Fruit fly (Drosophila melanogaster) whole organism, prepupa: ENCODE data around the gene Tpt.

ENCODE experiments used
- Blimp-1 ChIP-seq: fragments of 200-800 bp; sonication (Bioruptor generic); optimal IDR thresholded peaks from 3 replicates; lab custom pipeline; 2017; ENCODE audit warnings: missing biosample characterization, missing genetic modification characterization, mild to moderate bottlenecking, moderate library complexity, missing genetic modification reagents
- CG11294 ChIP-seq: fragments of 200-800 bp; sonication (Bioruptor generic); IDR thresholded peaks from 2 replicates; pipeline ENCODE4 v1.3.6; 2022; ENCODE audit warnings: missing biosample characterization, missing genetic modification characterization
- CG31627 ChIP-seq: fragments of 200-800 bp; sonication (Bioruptor generic); optimal IDR thresholded peaks from 3 replicates; lab custom pipeline; 2016; ENCODE audit warnings: missing biosample characterization, missing genetic modification characterization
- CG6854 ChIP-seq: fragments of 200-800 bp; sonication (Bioruptor generic); optimal IDR thresholded peaks from 2 replicates; lab custom pipeline; 2017; ENCODE audit warnings: missing biosample characterization, mild to moderate bottlenecking, missing genetic modification characterization
- CG8119 ChIP-seq: fragments of 200-800 bp; sonication (Bioruptor generic); IDR thresholded peaks from 3 replicates; pipeline ENCODE4 v1.3.6; 2022; ENCODE audit warnings: missing biosample characterization, missing genetic modification characterization
- Ets21C ChIP-seq: fragments of 200-800 bp; sonication (Bioruptor generic); optimal IDR thresholded peaks from 3 replicates; lab custom pipeline; 2016; ENCODE audit warnings: missing biosample characterization, missing genetic modification characterization
- Gug ChIP-seq: fragments of 200-800 bp; sonication (Bioruptor generic); IDR thresholded peaks from 2 replicates; pipeline ENCODE4 v1.3.6; 2022; ENCODE audit warnings: missing biosample characterization, missing genetic modification characterization
- Lpt ChIP-seq: fragments of 200-800 bp; sonication (Bioruptor generic); optimal IDR thresholded peaks from 3 replicates; lab custom pipeline; 2016; ENCODE audit warnings: missing biosample characterization, missing genetic modification characterization
- Met ChIP-seq: fragments of 200-800 bp; sonication (Bioruptor generic); optimal IDR thresholded peaks from 3 replicates; lab custom pipeline; 2016; ENCODE audit warnings: missing biosample characterization, missing genetic modification characterization
- Sox102F ChIP-seq: fragments of 200-800 bp; sonication (Bioruptor generic); optimal IDR thresholded peaks from 2 replicates; lab custom pipeline; 2016; ENCODE audit warnings: missing biosample characterization, mild to moderate bottlenecking, missing genetic modification characterization
- acj6 ChIP-seq: fragments of 200-800 bp; sonication (Bioruptor generic); optimal IDR thresholded peaks from 3 replicates; lab custom pipeline; 2016; ENCODE audit warnings: missing biosample characterization, missing genetic modification characterization

DNA sequence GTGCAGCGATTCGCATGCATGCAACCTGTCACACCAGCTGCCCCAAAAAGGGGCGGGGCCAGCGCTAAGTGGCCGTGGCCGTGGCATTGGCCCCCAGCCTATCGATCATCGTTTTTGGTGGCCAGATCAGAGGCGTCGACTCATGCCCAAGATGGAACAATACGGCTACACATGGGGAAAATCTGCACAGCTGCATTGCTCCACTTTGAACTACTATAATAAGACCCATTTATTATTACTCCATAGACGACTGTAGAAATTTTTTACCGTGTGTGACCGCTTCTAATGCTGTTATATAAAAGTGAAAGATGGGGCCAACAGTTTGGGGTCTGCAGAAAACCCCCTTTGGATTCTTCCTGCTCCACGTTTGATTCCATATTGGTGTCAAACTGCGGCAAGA is 21.1 kb downstream of the Tpt start:
- TF ChIP-seq Ets21C (no peak), CG8119 (GFP tag; lab: Robert Waterston, UW) (peak; percentile 60), Sox102F (no peak), CG11294 (GFP tag; lab: Robert Waterston, UW) (no peak), CG6854 (no peak), CG31627 (GFP tag; lab: Kevin White, UChicago) (no peak), Blimp-1 (no peak), Gug (GFP tag; lab: Robert Waterston, UW) (no peak), Lpt (GFP tag; lab: Kevin White, UChicago) (no peak), Met (GFP tag; lab: Kevin White, UChicago) (no peak), acj6 (GFP tag; lab: Kevin White, UChicago) (no peak)
